Fruit fly (Drosophila melanogaster) whole organism, pupa: ENCODE data around the gene TotF.

Experiments used
- CG14655 ChIP-seq: fragments of 200-800 bp; sonication (Bioruptor generic); optimal IDR thresholded peaks from 3 replicates; lab custom pipeline; 2017; ENCODE audit warnings: mild to moderate bottlenecking, missing biosample characterization, missing genetic modification reagents, missing genetic modification characterization
- CG8159 ChIP-seq: fragments of 200-800 bp; sonication (Bioruptor generic); optimal IDR thresholded peaks from 3 replicates; lab custom pipeline; 2018; ENCODE audit warnings: missing biosample characterization, mild to moderate bottlenecking, missing genetic modification characterization, moderate library complexity
- CG9948 ChIP-seq: fragments of 200-800 bp; sonication (Bioruptor generic); optimal IDR thresholded peaks from 2 replicates; lab custom pipeline; 2018; ENCODE audit warnings: missing biosample characterization, mild to moderate bottlenecking, missing genetic modification characterization, moderate library complexity
- Pif1A ChIP-seq: fragments of 200-800 bp; sonication (Bioruptor generic); optimal IDR thresholded peaks from 3 replicates; lab custom pipeline; 2016; ENCODE audit warnings: missing biosample characterization, missing genetic modification characterization

DNA sequence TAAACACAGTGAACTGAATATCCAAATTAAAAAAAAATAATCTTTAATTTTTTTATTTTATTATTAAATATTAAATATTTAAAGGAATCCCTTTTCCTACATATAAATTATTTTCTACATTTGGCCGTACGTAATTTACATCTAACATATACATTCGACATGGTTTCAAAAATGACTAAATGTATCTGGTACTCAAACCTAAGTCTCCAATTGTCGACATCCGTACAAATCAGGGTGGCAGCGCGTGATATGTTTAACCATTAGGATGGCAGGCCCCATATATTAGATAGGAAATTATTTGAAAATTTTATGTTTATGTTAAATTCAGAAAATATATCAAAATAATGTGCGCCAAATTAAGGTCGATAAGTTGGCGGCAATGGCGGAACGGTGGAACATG lies 3.0 kb upstream of the TotF start:
- TF ChIP-seq CG14655 (GFP tag; lab: Kevin White, UChicago) (no peak), CG8159 (tag; lab: Kevin White, UChicago) (peak; percentile 17), CG9948 (no peak), Pif1A (no peak)
